Worm (Caenorhabditis elegans): ENCODE measurements around the gene K02E2.1.

- TF ChIP-seq him-1 (tag; optimal IDR thresholded peaks at IDR 0.05): no peak
- no peak for TF ChIP-seq dao-5 (tag; optimal IDR thresholded peaks at IDR 0.05)
Measured at ce11 chrV:20380320-20380719, 29.0 kb downstream of the K02E2.1 start, which contains the start of gene K02E2.6.
